Worm (Caenorhabditis elegans) whole organism, midembryonic: ENCODE measurements around the gene ubc-24.

Experiments used
- T22C8.4 ChIP-seq: fragments of 200-800 bp; sonication (Bioruptor generic); IDR thresholded peaks from 2 replicates; pipeline ENCODE4 v1.3.6; 2022; ENCODE audit warnings: missing genetic modification characterization, missing compliant biosample characterization
- cog-1 ChIP-seq: sonication (generic microtip); optimal IDR thresholded peaks from 2 replicates; lab custom pipeline; 2016; ENCODE audit warnings: missing genetic modification characterization, missing compliant biosample characterization
- flt-1 ChIP-seq: fragments of 200-800 bp; sonication (Bioruptor generic); IDR thresholded peaks from 2 replicates; pipeline ENCODE4 v1.3.6; 2022; ENCODE audit warnings: missing genetic modification characterization, missing compliant biosample characterization
- klf-2 ChIP-seq: fragments of 200-800 bp; sonication (Bioruptor generic); conservative IDR thresholded peaks from 2 replicates; pipeline ENCODE4 v1.3.6; 2022; ENCODE audit warnings: missing genetic modification reagents, missing genetic modification characterization, missing compliant biosample characterization
- med-1 ChIP-seq: sonication (generic microtip); optimal IDR thresholded peaks from 2 replicates; lab custom pipeline; 2017; ENCODE audit warnings: missing genetic modification characterization, mild to moderate bottlenecking, missing compliant biosample characterization, antibody characterized with exemption, missing genetic modification reagents; ENCODE audit not compliant: insufficient read depth
- ref-1 ChIP-seq: fragments of 200-800 bp; sonication (Bioruptor generic); conservative IDR thresholded peaks from 2 replicates; pipeline ENCODE4 v1.3.6; 2022; ENCODE audit warnings: missing genetic modification reagents, missing genetic modification characterization, missing compliant biosample characterization
- tab-1 ChIP-seq: fragments of 200-800 bp; sonication (Bioruptor generic); IDR thresholded peaks from 2 replicates; pipeline ENCODE4 v1.3.6; 2022; ENCODE audit warnings: missing genetic modification characterization, missing compliant biosample characterization
- ztf-23 ChIP-seq: fragments of 200-800 bp; sonication (Bioruptor generic); IDR thresholded peaks from 2 replicates; pipeline ENCODE4 v1.3.6; 2022; ENCODE audit warnings: missing genetic modification reagents, missing genetic modification characterization, missing compliant biosample characterization
- ztf-29 ChIP-seq: fragments of 200-800 bp; sonication (Bioruptor generic); IDR thresholded peaks from 2 replicates; pipeline ENCODE4 v1.3.6; 2022; ENCODE audit warnings: missing genetic modification reagents, missing genetic modification characterization, missing compliant biosample characterization

DNA sequence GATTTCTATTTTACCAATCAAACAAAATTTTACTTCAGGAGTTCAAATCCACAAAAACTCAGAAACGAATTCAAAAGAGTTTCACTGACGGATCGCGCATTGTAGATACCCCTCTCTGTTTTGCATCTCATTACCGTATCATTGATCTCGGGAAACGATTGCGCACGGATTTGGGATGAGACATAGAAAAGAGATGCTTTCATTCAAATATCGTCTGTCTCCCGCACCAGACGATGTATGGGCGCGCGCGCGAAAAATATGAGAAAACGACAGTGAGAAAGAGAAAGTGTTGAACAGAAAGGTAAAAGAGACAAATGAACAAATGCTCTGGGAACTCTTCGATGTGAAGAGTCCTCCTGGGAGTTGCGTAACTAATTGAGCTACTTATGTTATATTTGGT is 5.6 kb downstream of the ubc-24 start:
- TF ChIP-seq T22C8.4 (GFP tag; lab: Robert Waterston, UW), result no peak
- no peak for TF ChIP-seq flt-1 (GFP tag; lab: Robert Waterston, UW)
- TF ChIP-seq med-1 (GFP tag; lab: Kevin White, UChicago), result no peak
- no peak for TF ChIP-seq tab-1 (GFP tag; lab: Robert Waterston, UW)
- no peak for TF ChIP-seq ref-1 (GFP tag; lab: Robert Waterston, UW)
- TF ChIP-seq ztf-23 (GFP tag; lab: Robert Waterston, UW), result no peak
- no peak for TF ChIP-seq ztf-29
- no peak for TF ChIP-seq klf-2
- TF ChIP-seq cog-1 (tag; lab: Kevin White, UChicago), result no peak
